Fruit fly (Drosophila melanogaster) whole organism, prepupa: ENCODE results near the gene CG32568.

ENCODE experiments used
- CG6163 ChIP-seq: fragments of 200-800 bp; sonication (Bioruptor generic); IDR thresholded peaks from 3 replicates; pipeline ENCODE4 v1.3.6; 2022; ENCODE audit warnings: missing biosample characterization, missing genetic modification characterization
- Hr38 ChIP-seq: sonication (Bioruptor generic); optimal IDR thresholded peaks from 2 replicates; lab custom pipeline; 2016; ENCODE audit warnings: missing biosample characterization, missing genetic modification characterization
- Sox102F ChIP-seq: fragments of 200-800 bp; sonication (Bioruptor generic); optimal IDR thresholded peaks from 2 replicates; lab custom pipeline; 2016; ENCODE audit warnings: missing biosample characterization, mild to moderate bottlenecking, missing genetic modification characterization
- net ChIP-seq: fragments of 200-800 bp; sonication (Bioruptor generic); optimal IDR thresholded peaks from 3 replicates; lab custom pipeline; 2016; ENCODE audit warnings: missing biosample characterization, missing genetic modification characterization

- TF ChIP-seq Hr38 (no peak), Sox102F (GFP tag; lab: Kevin White, UChicago) (no peak), net (GFP tag; lab: Kevin White, UChicago) (no peak), CG6163 (GFP tag; lab: Robert Waterston, UW) (0 out of 3 replicates have a peak, but pooled peaks have one; percentile 12)
Measured at dm6 chrX:16787416-16787900, 46.8 kb downstream of the CG32568 start.
